Worm (Caenorhabditis elegans): ENCODE results near the gene clec-10.

ce11 chrII:385258-385657, 17.2 kb upstream of the clec-10 start, which contains the start of gene C03H5.5:
- TF ChIP-seq aly-2 (tag; optimal IDR thresholded peaks at IDR 0.05) (no peak), nhr-48 (tag; optimal IDR thresholded peaks at IDR 0.05) (no peak), ces-1 (GFP tag; optimal IDR thresholded peaks at IDR 0.05) (no peak), unc-62 (GFP tag; optimal IDR thresholded peaks at IDR 0.05 in 1 of 2) (no peak), unc-62 (tag; optimal IDR thresholded peaks at IDR 0.05) (no peak), hif-1 (tag; optimal IDR thresholded peaks at IDR 0.05) (no peak), arid-1 (GFP tag; conservative IDR thresholded peaks at IDR 0.05) (no peak), egl-27 (tag; optimal IDR thresholded peaks at IDR 0.05) (no peak)
